Fruit fly (Drosophila melanogaster): ENCODE data around the gene CG2162.
A peak's percentile ranks its signal among the peaks of the same experiment; 100 is the strongest.

The CG2162 gene

DNA sequence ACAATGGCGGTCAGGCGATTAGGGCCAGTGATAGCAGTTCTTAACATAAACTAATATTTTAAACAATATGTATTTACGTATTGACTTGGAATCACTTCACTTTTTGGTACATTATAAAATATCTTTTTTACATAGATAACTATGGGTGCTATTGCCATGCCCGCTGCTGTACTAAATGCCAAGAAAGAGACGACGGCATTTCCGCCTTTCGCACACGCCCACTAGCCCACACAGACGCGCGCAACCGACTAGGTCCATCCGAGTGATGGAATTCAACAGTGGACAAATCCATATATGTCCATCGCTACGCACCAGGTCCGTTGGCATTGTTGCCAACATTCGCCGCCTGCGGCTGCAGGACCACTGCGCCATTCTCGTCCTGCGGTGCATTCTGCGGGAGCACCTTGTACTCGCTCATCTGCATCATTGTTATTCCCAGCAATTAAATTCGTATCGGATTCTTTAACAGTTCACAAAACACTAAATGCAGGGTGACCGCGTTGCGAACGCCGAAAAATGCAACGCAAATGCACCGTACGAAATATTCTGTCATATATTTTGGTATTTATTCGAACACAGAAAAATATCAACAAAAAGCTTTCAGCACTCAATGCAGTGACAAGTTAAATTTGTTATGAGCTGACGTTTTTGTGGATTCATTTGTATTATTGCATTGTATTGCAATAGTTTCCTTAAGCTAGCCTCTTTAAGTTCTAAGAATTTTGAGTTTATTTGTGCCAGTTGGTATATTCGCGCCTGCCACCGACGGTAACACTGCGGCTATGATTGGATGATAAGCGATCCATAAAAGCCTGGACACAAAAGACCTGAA is 11.5 kb downstream of the CG2162 start, which contains the start of the genes scramb2 and Sk2 (continued):
- TF ChIP-seq fkh (GFP tag; optimal IDR thresholded peaks at IDR 0.05) (peak; percentile 65), CG1621 (tag; optimal IDR thresholded peaks at IDR 0.05) (peak; percentile 95), fd59A (GFP tag; optimal IDR thresholded peaks at IDR 0.05) (peak; percentile 94), CG7368 (GFP tag; optimal IDR thresholded peaks at IDR 0.05) (peak; percentile 92), spab (GFP tag; optimal IDR thresholded peaks at IDR 0.05) (peak; percentile 96), CG6163 (GFP tag; IDR thresholded peaks at IDR 0.05) (peak; percentile 98), Sox14 (GFP tag; optimal IDR thresholded peaks at IDR 0.05) (peak; percentile 94), CG4318 (GFP tag; optimal IDR thresholded peaks at IDR 0.05) (peak; percentile 93), salr (GFP tag; optimal IDR thresholded peaks at IDR 0.05) (peak; percentile 92 to 95), CG11294 (GFP tag; IDR thresholded peaks at IDR 0.05) (peak; percentile 94), topi (GFP tag; optimal IDR thresholded peaks at IDR 0.05) (peak; percentile 95), CG10631 (GFP tag; optimal IDR thresholded peaks at IDR 0.05) (peak; percentile 95), Hr4 (GFP tag; optimal IDR thresholded peaks at IDR 0.05) (peak; percentile 97), Ets96B (tag; optimal IDR thresholded peaks at IDR 0.05) (peak; percentile 94), CG32006 (GFP tag; optimal IDR thresholded peaks at IDR 0.05) (peak; percentile 97), pdm3 (GFP tag; optimal IDR thresholded peaks at IDR 0.05) (peak; percentile 97), eg (GFP tag; IDR thresholded peaks at IDR 0.05) (peak; percentile 99), CG16779 (tag; optimal IDR thresholded peaks at IDR 0.05) (peak; percentile 95), Hr39 (GFP tag; optimal IDR thresholded peaks at IDR 0.05) (peak; percentile 92), Ets21C (GFP tag; optimal IDR thresholded peaks at IDR 0.05) (peak; percentile 86), achi (GFP tag; optimal IDR thresholded peaks at IDR 0.05) (peak; percentile 96), dsx (GFP tag; optimal IDR thresholded peaks at IDR 0.05; ENCODE audit: poor library complexity, severe bottlenecking) (peak; percentile 95), CG6792 (GFP tag; optimal IDR thresholded peaks at IDR 0.05) (peak; percentile 94), Eip93F (GFP tag; optimal IDR thresholded peaks at IDR 0.05) (peak; percentile 95), svp (GFP tag) (peak; percentile 97), Eip75B (GFP tag; optimal IDR thresholded peaks at IDR 0.05) (peak; percentile 94), Hr38 (GFP tag; optimal IDR thresholded peaks at IDR 0.05) (peak; percentile 51), acj6 (GFP tag; optimal IDR thresholded peaks at IDR 0.05) (peak; percentile 96), Lpt (GFP tag; optimal IDR thresholded peaks at IDR 0.05) (peak; percentile 94)

DNA sequence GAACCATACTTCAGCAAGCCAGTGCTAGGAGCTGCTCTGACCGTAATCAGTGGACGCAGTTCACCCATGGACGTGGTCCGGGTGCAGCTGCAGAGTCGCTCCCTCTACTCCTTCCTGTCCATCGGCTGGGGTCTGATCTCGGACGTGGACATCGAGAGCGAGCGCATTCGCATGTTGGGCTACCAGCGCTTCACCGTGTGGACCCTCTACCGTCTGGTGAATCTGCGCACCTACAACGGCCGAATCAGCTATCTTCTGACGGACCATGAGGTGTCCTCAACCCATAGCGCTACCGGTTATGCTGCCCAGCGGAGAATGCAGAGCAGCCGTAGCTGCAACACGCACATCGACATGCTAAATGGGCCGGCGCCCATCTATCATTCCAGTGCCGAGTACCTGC is 13.7 kb downstream of the CG2162 start:
- TF ChIP-seq esn (GFP tag; optimal IDR thresholded peaks at IDR 0.05) (no peak), acj6 (GFP tag; optimal IDR thresholded peaks at IDR 0.05) (no peak), ss (GFP tag; optimal IDR thresholded peaks at IDR 0.05) (no peak), CG6276 (GFP tag; optimal IDR thresholded peaks at IDR 0.05) (no peak), CG34406 (GFP tag; optimal IDR thresholded peaks at IDR 0.05) (no peak), eg (GFP tag; IDR thresholded peaks at IDR 0.05) (no peak), fkh (GFP tag; optimal IDR thresholded peaks at IDR 0.05) (no peak)

DNA sequence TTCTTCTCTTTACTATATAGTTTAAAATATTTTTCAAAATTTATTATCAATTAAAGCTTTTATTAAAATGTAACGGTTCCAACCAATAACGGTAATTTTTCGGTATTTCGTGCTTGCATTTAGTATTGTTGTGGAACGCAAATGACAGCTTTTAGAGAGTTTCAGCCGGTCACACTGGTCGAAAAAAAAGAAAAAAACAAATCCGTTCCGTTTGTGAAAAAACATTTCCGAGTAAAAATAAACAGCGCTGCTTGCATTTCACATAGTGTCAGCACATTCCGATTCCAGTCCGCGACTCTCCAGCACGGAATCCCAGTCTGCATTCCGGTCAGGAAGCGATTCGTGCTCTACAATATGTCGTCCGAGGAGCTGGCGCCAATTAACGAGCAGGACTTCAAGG is 15.2 kb downstream of the CG2162 start, which contains the start of gene CG32485:
Gene CG32485 (plus strand): TSS at position 139 of the 400 bp plus-strand sequence.
- no peak for TF ChIP-seq fd85E (GFP tag; optimal IDR thresholded peaks at IDR 0.05)
- no peak for TF ChIP-seq achi (GFP tag; optimal IDR thresholded peaks at IDR 0.05)
- TF ChIP-seq Blimp-1 (GFP tag; optimal IDR thresholded peaks at IDR 0.05), result no peak
- no peak for TF ChIP-seq CG31627 (GFP tag; optimal IDR thresholded peaks at IDR 0.05)
- no peak for TF ChIP-seq Hr39 (GFP tag; optimal IDR thresholded peaks at IDR 0.05)
- peak; percentile 27 for TF ChIP-seq CG3032 (tag; optimal IDR thresholded peaks at IDR 0.05)
- no peak for TF ChIP-seq CG6808 (GFP tag; optimal IDR thresholded peaks at IDR 0.05)
- TF ChIP-seq Eip78C (GFP tag), result peak; percentile 33
- TF ChIP-seq CG6163 (GFP tag; IDR thresholded peaks at IDR 0.05), result peak; percentile 59; the same call in 2 of the 3 replicates
- no peak for TF ChIP-seq Hr38 (GFP tag; optimal IDR thresholded peaks at IDR 0.05)
- TF ChIP-seq CG6854 (GFP tag; optimal IDR thresholded peaks at IDR 0.05), result peak; percentile 5
- TF ChIP-seq CG15336 (GFP tag; IDR thresholded peaks at IDR 0.05), result peak; percentile 38; the same call in 1 of the 2 replicates
- peak in 1 of 2 experiments; percentile 22 for TF ChIP-seq ss (GFP tag; optimal IDR thresholded peaks at IDR 0.05)
- TF ChIP-seq eg (GFP tag; IDR thresholded peaks at IDR 0.05), result peak; percentile 40; the same call in 2 of the 3 replicates
- no peak for TF ChIP-seq svp (GFP tag)
- peak; percentile 25 for TF ChIP-seq Ets96B (tag; optimal IDR thresholded peaks at IDR 0.05)
- no peak for TF ChIP-seq Sox15 (GFP tag; optimal IDR thresholded peaks at IDR 0.05)
- peak; percentile 58; the same call in 1 of the 3 replicates for TF ChIP-seq CG8119 (GFP tag; IDR thresholded peaks at IDR 0.05)

All from whole organism, prepupa.